Worm (Caenorhabditis elegans) whole organism, L4 larva: ENCODE data around the gene epg-7.
"Not testable (repeated sequence)": the region's sequence is repeated elsewhere in the genome, so short reads cannot be mapped to it uniquely, and the experiment has no call there.

Experiments
- T20F7.1 ChIP-seq: fragments of 200-800 bp; sonication (Bioruptor generic); optimal IDR thresholded peaks from 2 replicates; lab custom pipeline; 2018; ENCODE audit warnings: mild to moderate bottlenecking, missing genetic modification characterization, missing compliant biosample characterization
- Y5F2A.4 ChIP-seq: fragments of 200-800 bp; sonication (Bioruptor generic); optimal IDR thresholded peaks from 2 replicates; lab custom pipeline; 2018; ENCODE audit warnings: mild to moderate bottlenecking, missing genetic modification characterization, missing compliant biosample characterization
- aha-1 ChIP-seq: fragments of 150-350 bp; peaks from one replicate; lab custom pipeline; 2014; ENCODE audit warnings: missing biosample characterization, missing genetic modification characterization
- aly-2 ChIP-seq: sonication (generic microtip); optimal IDR thresholded peaks from 2 replicates; lab custom pipeline; 2018; ENCODE audit warnings: missing biosample characterization, missing genetic modification characterization
- arid-1 ChIP-seq: fragments of 200-800 bp; sonication (Bioruptor generic); conservative IDR thresholded peaks from 2 replicates; pipeline ENCODE4 v1.3.6; 2022; ENCODE audit warnings: missing genetic modification reagents, missing genetic modification characterization, missing compliant biosample characterization
- attf-4 ChIP-seq: sonication (generic microtip); optimal IDR thresholded peaks from 3 replicates; lab custom pipeline; 2017; ENCODE audit warnings: missing biosample characterization, missing genetic modification characterization
- ceh-28 ChIP-seq: fragments of 150-350 bp; optimal IDR thresholded peaks from 2 replicates; lab custom pipeline; 2014; ENCODE audit warnings: missing biosample characterization, missing genetic modification reagents, missing genetic modification characterization
- ceh-62 ChIP-seq: sonication (generic microtip); optimal IDR thresholded peaks from 2 replicates; lab custom pipeline; 2017; ENCODE audit warnings: missing biosample characterization, missing genetic modification characterization
- ces-1 ChIP-seq: fragments of 150-350 bp; sonication (generic microtip); optimal IDR thresholded peaks from 4 replicates; lab custom pipeline; 2014; ENCODE audit warnings: missing biosample characterization, missing genetic modification reagents, missing genetic modification characterization
- daf-12 ChIP-seq: fragments of 150-350 bp; optimal IDR thresholded peaks from 2 replicates; lab custom pipeline; 2014; ENCODE audit warnings: missing biosample characterization, missing genetic modification reagents, missing genetic modification characterization
- daf-16 ChIP-seq, 3 experiments: sonication (generic microtip); optimal IDR thresholded peaks; 2 replicates each; lab custom pipeline; 2016 to 2017; ENCODE audit warnings: missing genetic modification characterization in 3 of 3, missing genetic modification reagents in 3 of 3, mild to moderate bottlenecking in 2 of 3, missing compliant biosample characterization in 2 of 3, missing biosample characterization in 1 of 3, moderate library complexity in 1 of 3
- daf-19 ChIP-seq: fragments of 200-800 bp; sonication (Bioruptor generic); conservative IDR thresholded peaks from 2 replicates; pipeline ENCODE4 v1.3.6; 2022; ENCODE audit warnings: missing genetic modification characterization, missing compliant biosample characterization
- dmd-8 ChIP-seq: fragments of 200-800 bp; sonication (Bioruptor generic); IDR thresholded peaks from 2 replicates; pipeline ENCODE4 v1.3.6; 2022; ENCODE audit warnings: missing genetic modification characterization, missing compliant biosample characterization
- dmd-9 ChIP-seq: fragments of 200-800 bp; sonication (Bioruptor generic); IDR thresholded peaks from 2 replicates; pipeline ENCODE4 v1.3.6; 2022; ENCODE audit warnings: missing genetic modification reagents, missing genetic modification characterization, missing compliant biosample characterization
- dve-1 ChIP-seq: sonication (generic microtip); optimal IDR thresholded peaks from 2 replicates; lab custom pipeline; 2017; ENCODE audit warnings: antibody characterized with exemption, mild to moderate bottlenecking, missing genetic modification characterization, missing compliant biosample characterization; ENCODE audit not compliant: insufficient read depth
- hlh-30 ChIP-seq: sonication (generic microtip); optimal IDR thresholded peaks from 2 replicates; lab custom pipeline; 2017; ENCODE audit warnings: antibody characterized with exemption, mild to moderate bottlenecking, missing genetic modification characterization, missing compliant biosample characterization; ENCODE audit not compliant: insufficient read depth
- hmg-1.1 ChIP-seq: fragments of 200-800 bp; sonication (Bioruptor generic); IDR thresholded peaks from 2 replicates; pipeline ENCODE4 v1.3.6; 2022; ENCODE audit warnings: missing genetic modification reagents, missing genetic modification characterization, missing compliant biosample characterization
- lim-7 ChIP-seq: fragments of 200-800 bp; sonication (Bioruptor generic); IDR thresholded peaks from 2 replicates; pipeline ENCODE4 v1.3.6; 2022; ENCODE audit warnings: missing genetic modification characterization, missing compliant biosample characterization
- lin-1 ChIP-seq: fragments of 200-800 bp; sonication (Bioruptor generic); IDR thresholded peaks from 2 replicates; pipeline ENCODE4 v1.3.6; 2022; ENCODE audit warnings: missing genetic modification reagents, missing genetic modification characterization, missing compliant biosample characterization
- lin-15B ChIP-seq: fragments of 150-350 bp; sonication (generic microtip); optimal IDR thresholded peaks from 3 replicates; lab custom pipeline; 2014; ENCODE audit warnings: missing biosample characterization, missing genetic modification characterization
- lin-29 ChIP-seq: fragments of 200-800 bp; sonication (Bioruptor generic); IDR thresholded peaks from 2 replicates; pipeline ENCODE4 v1.3.6; 2022; ENCODE audit warnings: missing genetic modification reagents, missing genetic modification characterization, missing compliant biosample characterization
- madf-9 ChIP-seq: fragments of 200-800 bp; sonication (Bioruptor generic); conservative IDR thresholded peaks from 2 replicates; pipeline ENCODE4 v1.3.6; 2022; ENCODE audit warnings: missing genetic modification reagents, missing genetic modification characterization, missing compliant biosample characterization
- mdl-1 ChIP-seq, 2 experiments: fragments of 150-350 bp in 1 of 2; sonication (generic microtip) in 1 of 2; optimal IDR thresholded peaks; 2 replicates each; lab custom pipeline; 2014 to 2017; ENCODE audit warnings: missing biosample characterization in 2 of 2, missing genetic modification characterization in 2 of 2
- mes-2 ChIP-seq: sonication (generic microtip); optimal IDR thresholded peaks from 2 replicates; lab custom pipeline; 2016; ENCODE audit warnings: missing genotype, mild to moderate bottlenecking, missing genetic modification characterization, missing compliant biosample characterization; ENCODE audit not compliant: poor library complexity, severe bottlenecking
- nhr-102 ChIP-seq: sonication (generic microtip); optimal IDR thresholded peaks from 2 replicates; lab custom pipeline; 2016; ENCODE audit warnings: mild to moderate bottlenecking, missing genetic modification characterization, moderate library complexity, missing compliant biosample characterization
- nhr-25 ChIP-seq: sonication (generic microtip); optimal IDR thresholded peaks from 2 replicates; lab custom pipeline; 2017; ENCODE audit warnings: missing genetic modification characterization, mild to moderate bottlenecking, missing compliant biosample characterization, antibody characterized with exemption, moderate library complexity, borderline replicate concordance; ENCODE audit not compliant: insufficient read depth
- nhr-28 ChIP-seq: fragments of 150-350 bp; optimal IDR thresholded peaks from 2 replicates; lab custom pipeline; 2014; ENCODE audit warnings: missing biosample characterization, missing genetic modification characterization
- nhr-42 ChIP-seq: fragments of 200-800 bp; sonication (Bioruptor generic); IDR thresholded peaks from 2 replicates; pipeline ENCODE4 v1.3.6; 2022; ENCODE audit warnings: missing genetic modification characterization, missing compliant biosample characterization
- pha-4 ChIP-seq, 2 experiments: fragments of 150-350 bp in 1 of 2; fragments of 200-800 bp in 1 of 2; sonication (Bioruptor generic) in 1 of 2; IDR thresholded peaks in 1 of 2; optimal IDR thresholded peaks in 1 of 2; 2 replicates each; pipeline versions ENCODE4 v1.3.6 to Lab custom; 2014 to 2022; ENCODE audit warnings: missing genetic modification characterization in 2 of 2, missing genetic modification reagents in 2 of 2, missing biosample characterization in 1 of 2, missing compliant biosample characterization in 1 of 2
- pqm-1 ChIP-seq: sonication (generic microtip); optimal IDR thresholded peaks from 2 replicates; lab custom pipeline; 2017; ENCODE audit warnings: missing biosample characterization, missing genetic modification characterization
- set-16 ChIP-seq: fragments of 200-800 bp; sonication (Bioruptor generic); IDR thresholded peaks from 2 replicates; pipeline ENCODE4 v1.3.6; 2022; ENCODE audit warnings: missing genetic modification reagents, missing genetic modification characterization, missing compliant biosample characterization
- snpc-1.2 ChIP-seq: fragments of 200-800 bp; sonication (Bioruptor generic); IDR thresholded peaks from 2 replicates; pipeline ENCODE4 v1.3.6; 2022; ENCODE audit warnings: missing genetic modification reagents, missing genetic modification characterization, missing compliant biosample characterization
- spr-1 ChIP-seq: sonication (generic microtip); optimal IDR thresholded peaks from 2 replicates; lab custom pipeline; 2016; ENCODE audit warnings: mild to moderate bottlenecking, missing genetic modification characterization, missing compliant biosample characterization
- ztf-7 ChIP-seq: fragments of 150-350 bp; optimal IDR thresholded peaks from 2 replicates; lab custom pipeline; 2014; ENCODE audit warnings: missing biosample characterization, missing genetic modification characterization

Gene epg-7

DNA sequence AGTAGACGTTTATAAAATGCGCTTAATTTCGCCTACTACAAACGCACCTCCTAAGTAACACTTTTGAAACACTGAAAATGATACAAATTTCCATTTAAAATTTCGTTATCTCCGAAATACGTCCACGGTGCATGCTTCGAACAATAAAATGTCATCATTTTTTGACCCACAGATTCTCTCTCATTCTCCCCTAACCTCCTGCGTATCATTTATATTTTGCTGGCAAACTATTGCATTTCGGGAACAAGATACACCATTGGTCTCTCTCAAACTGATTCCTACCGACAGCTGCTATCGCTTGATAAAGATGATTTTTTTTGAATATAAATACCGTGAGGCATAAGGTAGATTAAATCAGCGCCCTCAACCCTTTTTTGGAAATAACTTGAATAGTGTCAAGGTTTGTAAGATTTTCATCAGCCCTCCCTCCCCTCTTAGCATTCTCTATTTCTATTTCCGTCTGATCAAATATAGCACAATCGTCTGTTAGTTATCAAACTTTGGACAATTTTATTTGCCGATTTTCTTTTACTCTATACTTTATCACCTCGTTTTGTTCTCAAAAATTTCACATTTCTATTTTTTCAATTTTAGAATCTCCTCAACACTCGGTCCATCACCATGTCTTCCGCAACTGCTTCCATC, 6.5 kb downstream of the epg-7 start, which contains the start of gene C07D8.6 (continued):
- peak in 1 of 2 experiments; percentile 50 for TF ChIP-seq mdl-1 (tag; optimal IDR thresholded peaks at IDR 0.05; lab: Kevin White, UChicago)
- no peak for TF ChIP-seq ces-1
- no peak for TF ChIP-seq madf-9 (GFP tag; lab: Robert Waterston, UW)
- peak in 1 of 2 experiments; percentile 60 for TF ChIP-seq daf-16 (GFP tag; optimal IDR thresholded peaks at IDR 0.05; lab: Kevin White, UChicago)
- peak; percentile 87 for TF ChIP-seq daf-16 (tag; optimal IDR thresholded peaks at IDR 0.05; lab: Kevin White, UChicago)
- no peak for TF ChIP-seq aly-2 (tag; lab: Kevin White, UChicago)
- TF ChIP-seq spr-1 (tag; lab: Kevin White, UChicago): no peak
- no peak for TF ChIP-seq arid-1
- peak; percentile 77 for TF ChIP-seq lin-1 (GFP tag; lab: Robert Waterston, UW)
- peak; percentile 96 for TF ChIP-seq aha-1 (tag; lab: Kevin White, UChicago)
- TF ChIP-seq pqm-1: peak; percentile 95
- no peak for TF ChIP-seq ztf-7 (tag; lab: Kevin White, UChicago)
- TF ChIP-seq lin-29 (GFP tag; lab: Robert Waterston, UW): no peak

ce11 chrX:7343218-7343617, 8.7 kb downstream of the epg-7 start:
- TF ChIP-seq daf-16 (GFP tag; optimal IDR thresholded peaks at IDR 0.05; lab: Kevin White, UChicago) (no peak), daf-16 (tag; optimal IDR thresholded peaks at IDR 0.05; lab: Kevin White, UChicago) (peak; percentile 90), hlh-30 (tag; lab: Kevin White, UChicago) (peak; percentile 8), attf-4 (tag; lab: Kevin White, UChicago) (no peak), set-16 (GFP tag; lab: Robert Waterston, UW) (no peak), snpc-1.2 (no peak), nhr-28 (peak; percentile 63), ceh-28 (tag; lab: Kevin White, UChicago) (no peak), pqm-1 (peak; percentile 80), dve-1 (peak; percentile 2)

DNA sequence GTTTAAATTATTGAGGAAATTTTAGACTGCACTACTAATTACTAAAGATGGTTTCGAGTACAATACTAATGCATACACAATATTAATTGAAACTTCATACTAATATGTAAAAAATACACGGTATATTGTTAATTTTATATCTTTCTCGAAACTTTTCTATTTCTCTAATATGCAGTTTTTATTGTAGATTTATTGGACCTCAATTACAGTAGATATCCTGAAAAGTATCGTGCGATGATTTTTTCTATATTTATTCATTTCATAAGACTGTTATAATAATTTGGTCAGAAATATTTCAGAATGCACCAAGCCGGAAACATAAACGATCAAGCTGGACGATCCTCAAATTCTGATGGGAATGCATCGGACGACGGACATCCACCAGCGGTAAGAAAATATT, 9.2 kb downstream of the epg-7 start, which contains the start of gene C07D8.5:
Gene C07D8.5 (plus strand): TSS at position 301 of the 400 bp plus-strand sequence.
- TF ChIP-seq daf-12 (tag; lab: Kevin White, UChicago) (no peak), mes-2 (tag; lab: Kevin White, UChicago) (no peak), set-16 (GFP tag; lab: Robert Waterston, UW) (no peak), Y5F2A.4 (GFP tag; lab: Kevin White, UChicago) (no peak), pha-4 (GFP tag; IDR thresholded peaks at IDR 0.05; lab: Robert Waterston, UW) (no peak), pha-4 (tag; optimal IDR thresholded peaks at IDR 0.05; lab: Kevin White, UChicago) (no peak), daf-19 (GFP tag; lab: Robert Waterston, UW) (no peak), nhr-25 (tag; lab: Kevin White, UChicago) (no peak), T20F7.1 (GFP tag; lab: Kevin White, UChicago) (no peak), nhr-102 (no peak), dmd-9 (no peak), nhr-42 (no peak), lim-7 (GFP tag; lab: Robert Waterston, UW) (no peak), dmd-8 (GFP tag; lab: Robert Waterston, UW) (no peak), ceh-62 (tag; lab: Kevin White, UChicago) (no peak)

DNA sequence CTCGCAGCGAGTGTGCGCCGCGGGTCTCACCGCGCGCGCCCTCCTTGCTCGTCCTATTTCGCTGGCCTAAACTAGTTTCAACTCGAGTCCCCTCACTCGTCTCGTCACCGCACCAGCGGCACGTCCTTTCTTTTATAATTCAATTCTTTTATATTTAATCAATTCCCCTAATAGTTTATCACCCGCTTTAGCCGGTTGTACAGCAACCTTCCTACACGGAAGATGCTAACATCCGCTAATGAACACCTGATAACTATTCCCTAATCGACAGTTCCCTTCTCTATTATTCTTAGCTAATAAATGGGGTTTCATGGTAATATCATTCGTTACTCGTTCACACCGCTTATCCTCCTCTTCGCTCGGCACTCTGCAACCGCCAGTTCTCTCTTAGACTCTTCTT, 30.8 kb downstream of the epg-7 start, which contains the start of gene C56G3.2:
Gene C56G3.2 (plus strand): TSS at position 301 of the 400 bp plus-strand sequence.
- TF ChIP-seq hmg-1.1 (GFP tag; lab: Robert Waterston, UW); lin-15B (tag; lab: Kevin White, UChicago); mes-2 (tag; lab: Kevin White, UChicago): not testable (repeated sequence)
